Fruit fly (Drosophila melanogaster) whole organism, adult: ENCODE measurements around the gene bun.
A peak's percentile ranks its signal among the peaks of the same experiment; 100 is the strongest.

Experiments
- CG12768 ChIP-seq: fragments of 200-800 bp; sonication (Bioruptor generic); optimal IDR thresholded peaks from 2 replicates; lab custom pipeline; 2017; ENCODE audit warnings: missing biosample characterization, missing genetic modification characterization, mild to moderate bottlenecking, moderate library complexity, missing genetic modification reagents
- CG14711 ChIP-seq: fragments of 200-800 bp; sonication (Bioruptor generic); optimal IDR thresholded peaks from 2 replicates; lab custom pipeline; 2018; ENCODE audit warnings: missing biosample characterization, mild to moderate bottlenecking, missing genetic modification characterization, moderate library complexity
- CG1620 ChIP-seq: fragments of 200-800 bp; sonication (Bioruptor generic); optimal IDR thresholded peaks from 2 replicates; lab custom pipeline; 2016; ENCODE audit warnings: missing biosample characterization, missing genetic modification characterization
- CG33017 ChIP-seq: fragments of 200-800 bp; sonication (Bioruptor generic); optimal IDR thresholded peaks from 2 replicates; lab custom pipeline; 2018; ENCODE audit warnings: missing biosample characterization, mild to moderate bottlenecking, missing genetic modification characterization, moderate library complexity
- CG5204 ChIP-seq: fragments of 200-800 bp; sonication (Bioruptor generic); optimal IDR thresholded peaks from 2 replicates; lab custom pipeline; 2016; ENCODE audit warnings: missing biosample characterization, missing genetic modification characterization
- CG7045 ChIP-seq: fragments of 200-800 bp; sonication (Bioruptor generic); optimal IDR thresholded peaks from 2 replicates; lab custom pipeline; 2017; ENCODE audit warnings: missing biosample characterization, mild to moderate bottlenecking, missing genetic modification characterization
- CG7101 ChIP-seq: fragments of 200-800 bp; sonication (Bioruptor generic); optimal IDR thresholded peaks from 2 replicates; lab custom pipeline; 2018; ENCODE audit warnings: missing biosample characterization, mild to moderate bottlenecking, missing genetic modification characterization, moderate library complexity
- Clk ChIP-seq: fragments of 200-800 bp; sonication (Bioruptor generic); optimal IDR thresholded peaks from 2 replicates; lab custom pipeline; 2017; ENCODE audit warnings: missing biosample characterization, missing genetic modification characterization
- Hr96 ChIP-seq: fragments of 200-800 bp; sonication (Bioruptor generic); optimal IDR thresholded peaks from 2 replicates; lab custom pipeline; 2016; ENCODE audit warnings: missing biosample characterization, missing genetic modification characterization
- Mnt ChIP-seq: fragments of 200-800 bp; sonication (Bioruptor generic); optimal IDR thresholded peaks from 2 replicates; lab custom pipeline; 2016; ENCODE audit warnings: missing biosample characterization, mild to moderate bottlenecking, missing genetic modification characterization
- bab1 ChIP-seq: fragments of 200-800 bp; sonication (Bioruptor generic); optimal IDR thresholded peaks from 3 replicates; lab custom pipeline; 2019; ENCODE audit warnings: missing biosample characterization, mild to moderate bottlenecking, missing genetic modification characterization, moderate library complexity
- cic ChIP-seq: fragments of 200-800 bp; sonication (Bioruptor generic); optimal IDR thresholded peaks from 2 replicates; lab custom pipeline; 2017; ENCODE audit warnings: missing biosample characterization, mild to moderate bottlenecking, missing genetic modification characterization, moderate library complexity
- cnc ChIP-seq, 2 experiments: fragments of >200 bp; optimal IDR thresholded peaks; 2 replicates each; lab custom pipeline; 2017
- kay ChIP-seq: fragments of 200-800 bp; sonication (Bioruptor generic); peaks from one replicate; lab custom pipeline; 2016; ENCODE audit warnings: missing biosample characterization, missing genetic modification characterization, borderline replicate concordance
- ovo ChIP-seq: fragments of 200-800 bp; sonication (Bioruptor generic); optimal IDR thresholded peaks from 2 replicates; lab custom pipeline; 2016; ENCODE audit warnings: missing biosample characterization, missing genetic modification characterization
- pad ChIP-seq: fragments of 200-800 bp; sonication (Bioruptor generic); optimal IDR thresholded peaks from 3 replicates; lab custom pipeline; 2017; ENCODE audit warnings: missing biosample characterization, missing genetic modification characterization, mild to moderate bottlenecking, moderate library complexity, missing genetic modification reagents
- tj ChIP-seq: fragments of 200-800 bp; sonication (Bioruptor generic); optimal IDR thresholded peaks from 3 replicates; lab custom pipeline; 2017; ENCODE audit warnings: missing biosample characterization, mild to moderate bottlenecking, missing genetic modification characterization, moderate library complexity
- toe ChIP-seq: fragments of 200-800 bp; sonication (Bioruptor generic); optimal IDR thresholded peaks from 2 replicates; lab custom pipeline; 2016; ENCODE audit warnings: missing biosample characterization, missing genetic modification characterization

Gene bun

dm6 chr2L:12528376-12528775 lies 18.0 kb downstream of the bun start:
- TF ChIP-seq ovo (GFP tag; lab: Kevin White, UChicago) (no peak), tj (GFP tag; lab: Kevin White, UChicago) (peak; percentile 46)

- TF ChIP-seq CG5204 (no peak), cic (GFP tag; lab: Kevin White, UChicago) (no peak), CG1620 (GFP tag; lab: Kevin White, UChicago) (no peak), kay (GFP tag; lab: Kevin White, UChicago) (no peak), cnc (optimal IDR thresholded peaks at IDR 0.05; lab: Kevin White, UChicago) (no peak), CG33017 (tag; lab: Kevin White, UChicago) (no peak), Mnt (no peak), bab1 (GFP tag; lab: Kevin White, UChicago) (no peak), pad (no peak), Clk (GFP tag; lab: Kevin White, UChicago) (no peak), toe (GFP tag; lab: Kevin White, UChicago) (no peak), CG14711 (tag; lab: Kevin White, UChicago) (no peak), tj (GFP tag; lab: Kevin White, UChicago) (no peak), CG7101 (tag; lab: Kevin White, UChicago) (no peak)
Measured at dm6 chr2L:12527590-12527989, 18.8 kb downstream of the bun start.

- TF ChIP-seq CG33017 (tag; lab: Kevin White, UChicago) (no peak), tj (GFP tag; lab: Kevin White, UChicago) (peak; percentile 41)
Measured at dm6 chr2L:12524139-12524538, 22.3 kb downstream of the bun start.

dm6 chr2L:12521527-12522292 lies 24.7 kb downstream of the bun start:
- TF ChIP-seq cic (GFP tag; lab: Kevin White, UChicago): peak; percentile 48
- TF ChIP-seq CG33017 (tag; lab: Kevin White, UChicago): peak; percentile 44
- no peak for TF ChIP-seq CG7045
- no peak for TF ChIP-seq CG14711 (tag; lab: Kevin White, UChicago)
- TF ChIP-seq toe (GFP tag; lab: Kevin White, UChicago): no peak
- no peak for TF ChIP-seq cnc (optimal IDR thresholded peaks at IDR 0.05; lab: Kevin White, UChicago)
- no peak for TF ChIP-seq Hr96 (GFP tag; lab: Kevin White, UChicago)
- no peak for TF ChIP-seq CG7101 (tag; lab: Kevin White, UChicago)
- TF ChIP-seq CG1620 (GFP tag; lab: Kevin White, UChicago): no peak
- no peak for TF ChIP-seq Clk (GFP tag; lab: Kevin White, UChicago)

dm6 chr2L:12520780-12521526 lies 25.5 kb downstream of the bun start:
- no peak for TF ChIP-seq CG5204
- TF ChIP-seq CG33017 (tag; lab: Kevin White, UChicago): peak; percentile 18
- TF ChIP-seq CG12768: peak; percentile 67
- TF ChIP-seq Hr96 (GFP tag; lab: Kevin White, UChicago): no peak
- TF ChIP-seq CG7101 (tag; lab: Kevin White, UChicago): no peak
- peak; percentile 52 for TF ChIP-seq CG7045
- peak; percentile 79 for TF ChIP-seq cic (GFP tag; lab: Kevin White, UChicago)
- no peak for TF ChIP-seq bab1 (GFP tag; lab: Kevin White, UChicago)
- TF ChIP-seq kay (GFP tag; lab: Kevin White, UChicago): peak; percentile 98
- peak; percentile 28 for TF ChIP-seq Mnt

dm6 chr2L:12520254-12520653 lies 26.2 kb downstream of the bun start:
- TF ChIP-seq CG5204 (no peak), CG1620 (GFP tag; lab: Kevin White, UChicago) (peak; percentile 22)

dm6 chr2L:12519216-12519615 lies 27.2 kb downstream of the bun start:
- no peak for TF ChIP-seq CG1620 (GFP tag; lab: Kevin White, UChicago)
- peak; percentile 33 for TF ChIP-seq tj (GFP tag; lab: Kevin White, UChicago)

dm6 chr2L:12513866-12514361 lies 32.5 kb downstream of the bun start:
- TF ChIP-seq tj (GFP tag; lab: Kevin White, UChicago) (peak; percentile 89), cic (GFP tag; lab: Kevin White, UChicago) (no peak)
